Worm (Caenorhabditis elegans) whole organism, early embryonic: ENCODE data around the gene flcn-1.

Source experiments
- pes-1 ChIP-seq: fragments of 200-800 bp; sonication (Bioruptor generic); IDR thresholded peaks from 2 replicates; pipeline ENCODE4 v1.3.6; 2022; ENCODE audit warnings: missing genetic modification reagents, missing genetic modification characterization, missing compliant biosample characterization
- sea-1 ChIP-seq: fragments of 200-800 bp; sonication (Bioruptor generic); conservative IDR thresholded peaks from 2 replicates; pipeline ENCODE4 v1.3.6; 2022; ENCODE audit warnings: missing genetic modification characterization, missing compliant biosample characterization

DNA sequence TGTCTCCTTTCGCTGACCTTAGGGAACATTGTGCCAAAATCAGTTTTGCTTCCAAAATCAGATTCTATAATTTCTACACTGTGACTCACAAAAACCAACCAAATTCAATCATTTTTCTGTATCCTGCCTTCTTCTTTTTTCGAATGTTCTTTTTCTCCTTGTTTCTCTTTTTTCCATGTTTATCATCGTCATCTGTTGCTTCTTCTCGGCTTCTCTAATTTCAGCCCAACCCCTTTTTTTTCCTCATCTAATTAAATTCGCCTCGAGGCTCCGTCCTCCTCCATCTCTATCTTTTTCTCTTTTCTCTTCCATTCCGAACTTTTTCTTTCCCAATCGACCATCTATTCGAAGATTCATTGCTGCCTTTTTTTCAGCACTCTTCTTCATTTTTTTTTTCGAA lies 66.1 kb downstream of the flcn-1 start, which contains the start of gene unc-104:
- TF ChIP-seq pes-1 (GFP tag; lab: Robert Waterston, UW) (no peak), sea-1 (GFP tag; lab: Robert Waterston, UW) (no peak)
